Worm (Caenorhabditis elegans) whole organism, L4 larva: ENCODE results near the gene str-20.
A peak's percentile ranks its signal among the peaks of the same experiment; 100 is the strongest.

Experiments used
- F10B5.3 ChIP-seq: sonication (generic microtip); optimal IDR thresholded peaks from 2 replicates; lab custom pipeline; 2016; ENCODE audit warnings: mild to moderate bottlenecking, missing genetic modification characterization, missing compliant biosample characterization
- F26F4.8 ChIP-seq: fragments of 200-800 bp; sonication (Bioruptor generic); conservative IDR thresholded peaks from 2 replicates; pipeline ENCODE4 v1.3.6; 2022; ENCODE audit warnings: missing genetic modification characterization, missing compliant biosample characterization
- T20F7.1 ChIP-seq: fragments of 200-800 bp; sonication (Bioruptor generic); optimal IDR thresholded peaks from 2 replicates; lab custom pipeline; 2018; ENCODE audit warnings: mild to moderate bottlenecking, missing genetic modification characterization, missing compliant biosample characterization
- T26A8.4 ChIP-seq: fragments of 200-800 bp; sonication (Bioruptor generic); IDR thresholded peaks from 2 replicates; pipeline ENCODE4 v1.3.6; 2022; ENCODE audit warnings: missing genetic modification characterization, missing compliant biosample characterization
- Y105C5A.15 ChIP-seq: fragments of 200-800 bp; sonication (Bioruptor generic); IDR thresholded peaks from 2 replicates; pipeline ENCODE4 v1.3.6; 2022; ENCODE audit warnings: missing genetic modification characterization, missing compliant biosample characterization
- Y48G9A.11 ChIP-seq: fragments of 200-800 bp; sonication (Bioruptor generic); IDR thresholded peaks from 2 replicates; pipeline ENCODE4 v1.3.6; 2022; ENCODE audit warnings: missing genetic modification reagents, missing genetic modification characterization, missing compliant biosample characterization
- Y75B8A.6 ChIP-seq: fragments of 200-800 bp; sonication (Bioruptor generic); IDR thresholded peaks from 2 replicates; pipeline ENCODE4 v1.3.6; 2022; ENCODE audit warnings: missing genetic modification reagents, missing genetic modification characterization, missing compliant biosample characterization
- ZK337.2 ChIP-seq: fragments of 200-800 bp; sonication (Bioruptor generic); IDR thresholded peaks from 2 replicates; pipeline ENCODE4 v1.3.6; 2022; ENCODE audit warnings: missing genetic modification reagents, missing genetic modification characterization, missing compliant biosample characterization
- aha-1 ChIP-seq: fragments of 150-350 bp; peaks from one replicate; lab custom pipeline; 2014; ENCODE audit warnings: missing biosample characterization, missing genetic modification characterization
- arid-1 ChIP-seq: fragments of 200-800 bp; sonication (Bioruptor generic); conservative IDR thresholded peaks from 2 replicates; pipeline ENCODE4 v1.3.6; 2022; ENCODE audit warnings: missing genetic modification reagents, missing genetic modification characterization, missing compliant biosample characterization
- ceh-44 ChIP-seq: fragments of 200-800 bp; sonication (Bioruptor generic); IDR thresholded peaks from 2 replicates; pipeline ENCODE4 v1.3.6; 2022; ENCODE audit warnings: missing genetic modification reagents, missing genetic modification characterization, missing compliant biosample characterization
- ceh-82 ChIP-seq: sonication (generic microtip); optimal IDR thresholded peaks from 2 replicates; lab custom pipeline; 2017; ENCODE audit warnings: missing biosample characterization, missing genetic modification characterization
- ces-1 ChIP-seq: fragments of 150-350 bp; sonication (generic microtip); optimal IDR thresholded peaks from 4 replicates; lab custom pipeline; 2014; ENCODE audit warnings: missing biosample characterization, missing genetic modification reagents, missing genetic modification characterization
- ctbp-1 ChIP-seq: fragments of 200-800 bp; sonication (Bioruptor generic); IDR thresholded peaks from 2 replicates; pipeline ENCODE4 v1.3.6; 2022; ENCODE audit warnings: missing genetic modification reagents, missing genetic modification characterization, missing compliant biosample characterization
- daf-16 ChIP-seq, 3 experiments: sonication (generic microtip); optimal IDR thresholded peaks; 2 replicates each; lab custom pipeline; 2016 to 2017; ENCODE audit warnings: missing genetic modification characterization in 3 of 3, missing genetic modification reagents in 3 of 3, mild to moderate bottlenecking in 2 of 3, missing compliant biosample characterization in 2 of 3, missing biosample characterization in 1 of 3, moderate library complexity in 1 of 3
- dmd-6 ChIP-seq: fragments of 200-800 bp; sonication (Bioruptor generic); IDR thresholded peaks from 2 replicates; pipeline ENCODE4 v1.3.6; 2022; ENCODE audit warnings: missing genetic modification reagents, missing genetic modification characterization, missing compliant biosample characterization
- dmd-8 ChIP-seq: fragments of 200-800 bp; sonication (Bioruptor generic); IDR thresholded peaks from 2 replicates; pipeline ENCODE4 v1.3.6; 2022; ENCODE audit warnings: missing genetic modification characterization, missing compliant biosample characterization
- dmd-9 ChIP-seq: fragments of 200-800 bp; sonication (Bioruptor generic); IDR thresholded peaks from 2 replicates; pipeline ENCODE4 v1.3.6; 2022; ENCODE audit warnings: missing genetic modification reagents, missing genetic modification characterization, missing compliant biosample characterization
- egl-43 ChIP-seq: fragments of 200-800 bp; sonication (Bioruptor generic); IDR thresholded peaks from 2 replicates; pipeline ENCODE4 v1.3.6; 2022; ENCODE audit warnings: missing genetic modification reagents, missing genetic modification characterization, missing compliant biosample characterization
- fkh-10 ChIP-seq: fragments of 150-350 bp; optimal IDR thresholded peaks from 2 replicates; lab custom pipeline; 2014; ENCODE audit warnings: missing biosample characterization, missing genetic modification reagents, missing genetic modification characterization
- hif-1 ChIP-seq, 2 experiments: sonication (generic microtip); optimal IDR thresholded peaks; 2 replicates each; lab custom pipeline; 2016 to 2017; ENCODE audit warnings: missing compliant biosample characterization in 2 of 2, missing genetic modification characterization in 2 of 2, missing genetic modification reagents in 2 of 2, missing genotype in 2 of 2, mild to moderate bottlenecking in 1 of 2
- hlh-11 ChIP-seq: fragments of 200-800 bp; sonication (Bioruptor generic); optimal IDR thresholded peaks from 2 replicates; lab custom pipeline; 2018; ENCODE audit warnings: mild to moderate bottlenecking, missing genetic modification characterization, missing compliant biosample characterization
- hlh-30 ChIP-seq: sonication (generic microtip); optimal IDR thresholded peaks from 2 replicates; lab custom pipeline; 2017; ENCODE audit warnings: antibody characterized with exemption, mild to moderate bottlenecking, missing genetic modification characterization, missing compliant biosample characterization; ENCODE audit not compliant: insufficient read depth
- hmg-1.1 ChIP-seq: fragments of 200-800 bp; sonication (Bioruptor generic); IDR thresholded peaks from 2 replicates; pipeline ENCODE4 v1.3.6; 2022; ENCODE audit warnings: missing genetic modification reagents, missing genetic modification characterization, missing compliant biosample characterization
- lin-29 ChIP-seq: fragments of 200-800 bp; sonication (Bioruptor generic); IDR thresholded peaks from 2 replicates; pipeline ENCODE4 v1.3.6; 2022; ENCODE audit warnings: missing genetic modification reagents, missing genetic modification characterization, missing compliant biosample characterization
- lin-38 ChIP-seq: fragments of 200-800 bp; sonication (Bioruptor generic); IDR thresholded peaks from 2 replicates; pipeline ENCODE4 v1.3.6; 2022; ENCODE audit warnings: missing genetic modification reagents, missing genetic modification characterization, missing compliant biosample characterization
- lsy-2 ChIP-seq, 2 experiments: fragments of 150-350 bp in 1 of 2; sonication (generic microtip) in 1 of 2; optimal IDR thresholded peaks; 2 replicates each; lab custom pipeline; 2014 to 2017; ENCODE audit warnings: missing biosample characterization in 2 of 2, missing genetic modification characterization in 2 of 2
- mdl-1 ChIP-seq, 2 experiments: fragments of 150-350 bp in 1 of 2; sonication (generic microtip) in 1 of 2; optimal IDR thresholded peaks; 2 replicates each; lab custom pipeline; 2014 to 2017; ENCODE audit warnings: missing biosample characterization in 2 of 2, missing genetic modification characterization in 2 of 2
- mep-1 ChIP-seq: fragments of 150-350 bp; sonication (generic microtip); optimal IDR thresholded peaks from 3 replicates; lab custom pipeline; 2014; ENCODE audit warnings: missing biosample characterization, missing genetic modification characterization
- mxl-2 ChIP-seq: fragments of 200-800 bp; sonication (Bioruptor generic); conservative IDR thresholded peaks from 2 replicates; pipeline ENCODE4 v1.3.6; 2022; ENCODE audit warnings: missing genetic modification reagents, missing genetic modification characterization, missing compliant biosample characterization
- mxl-3 ChIP-seq: fragments of 200-800 bp; sonication (Bioruptor generic); optimal IDR thresholded peaks from 2 replicates; lab custom pipeline; 2018; ENCODE audit warnings: mild to moderate bottlenecking, missing genetic modification characterization, missing compliant biosample characterization
- nhr-10 ChIP-seq: fragments of 150-350 bp; optimal IDR thresholded peaks from 2 replicates; lab custom pipeline; 2014; ENCODE audit warnings: missing biosample characterization, missing genetic modification characterization
- nhr-102 ChIP-seq: sonication (generic microtip); optimal IDR thresholded peaks from 2 replicates; lab custom pipeline; 2016; ENCODE audit warnings: mild to moderate bottlenecking, missing genetic modification characterization, moderate library complexity, missing compliant biosample characterization
- nhr-11 ChIP-seq: fragments of 150-350 bp; optimal IDR thresholded peaks from 2 replicates; lab custom pipeline; 2014; ENCODE audit warnings: missing biosample characterization, missing genetic modification characterization
- nhr-111 ChIP-seq: fragments of 200-800 bp; sonication (Bioruptor generic); optimal IDR thresholded peaks from 2 replicates; lab custom pipeline; 2018; ENCODE audit warnings: mild to moderate bottlenecking, missing genetic modification characterization, missing compliant biosample characterization
- nhr-28 ChIP-seq: fragments of 150-350 bp; optimal IDR thresholded peaks from 2 replicates; lab custom pipeline; 2014; ENCODE audit warnings: missing biosample characterization, missing genetic modification characterization
- nhr-42 ChIP-seq: fragments of 200-800 bp; sonication (Bioruptor generic); IDR thresholded peaks from 2 replicates; pipeline ENCODE4 v1.3.6; 2022; ENCODE audit warnings: missing genetic modification characterization, missing compliant biosample characterization
- nhr-48 ChIP-seq: sonication (generic microtip); optimal IDR thresholded peaks from 2 replicates; lab custom pipeline; 2016; ENCODE audit warnings: mild to moderate bottlenecking, missing genetic modification characterization, missing compliant biosample characterization
- nhr-77 ChIP-seq: fragments of 150-350 bp; optimal IDR thresholded peaks from 2 replicates; lab custom pipeline; 2014; ENCODE audit warnings: missing biosample characterization, missing genetic modification characterization
- pha-4 ChIP-seq, 2 experiments: fragments of 150-350 bp in 1 of 2; fragments of 200-800 bp in 1 of 2; sonication (Bioruptor generic) in 1 of 2; IDR thresholded peaks in 1 of 2; optimal IDR thresholded peaks in 1 of 2; 2 replicates each; pipeline versions ENCODE4 v1.3.6 to Lab custom; 2014 to 2022; ENCODE audit warnings: missing genetic modification characterization in 2 of 2, missing genetic modification reagents in 2 of 2, missing biosample characterization in 1 of 2, missing compliant biosample characterization in 1 of 2
- sdz-12 ChIP-seq: fragments of 200-800 bp; sonication (Bioruptor generic); optimal IDR thresholded peaks from 2 replicates; lab custom pipeline; 2018; ENCODE audit warnings: mild to moderate bottlenecking, missing genetic modification characterization, missing compliant biosample characterization
- spr-1 ChIP-seq: sonication (generic microtip); optimal IDR thresholded peaks from 2 replicates; lab custom pipeline; 2016; ENCODE audit warnings: mild to moderate bottlenecking, missing genetic modification characterization, missing compliant biosample characterization
- tag-97 ChIP-seq: fragments of 200-800 bp; sonication (Bioruptor generic); IDR thresholded peaks from 2 replicates; pipeline ENCODE4 v1.3.6; 2022; ENCODE audit warnings: missing genetic modification characterization, missing compliant biosample characterization
- zag-1 ChIP-seq: fragments of 150-350 bp; optimal IDR thresholded peaks from 2 replicates; lab custom pipeline; 2014; ENCODE audit warnings: missing biosample characterization, missing genetic modification characterization
- zfp-3 ChIP-seq: fragments of 200-800 bp; sonication (Bioruptor generic); conservative IDR thresholded peaks from 2 replicates; pipeline ENCODE4 v1.3.6; 2022; ENCODE audit warnings: missing genetic modification reagents, missing genetic modification characterization, missing compliant biosample characterization
- zip-2 ChIP-seq: fragments of 150-350 bp; optimal IDR thresholded peaks from 2 replicates; lab custom pipeline; 2014; ENCODE audit warnings: missing biosample characterization, missing genetic modification characterization
- ztf-7 ChIP-seq: fragments of 150-350 bp; optimal IDR thresholded peaks from 2 replicates; lab custom pipeline; 2014; ENCODE audit warnings: missing biosample characterization, missing genetic modification characterization

str-20 gene

ce11 chrV:728822-729493 is 27.3 kb upstream of the str-20 start:
- TF ChIP-seq tag-97 (no peak), sdz-12 (no peak), dmd-8 (GFP tag; lab: Robert Waterston, UW) (no peak), ceh-44 (GFP tag; lab: Robert Waterston, UW) (no peak), hmg-1.1 (GFP tag; lab: Robert Waterston, UW) (0 out of 2 replicates have a peak, but pooled peaks have one; percentile 26), mep-1 (tag; lab: Kevin White, UChicago) (peak; percentile 61), ZK337.2 (GFP tag; lab: Robert Waterston, UW) (no peak), F10B5.3 (tag; lab: Kevin White, UChicago) (no peak), dmd-6 (GFP tag; lab: Robert Waterston, UW) (peak; percentile 13; the same call in 1 of the 2 replicates), nhr-48 (tag; lab: Kevin White, UChicago) (peak; percentile 64), nhr-10 (tag; lab: Kevin White, UChicago) (peak; percentile 89), mxl-2 (GFP tag; lab: Robert Waterston, UW) (no peak), nhr-28 (tag; lab: Kevin White, UChicago) (peak; percentile 68), arid-1 (GFP tag; lab: Robert Waterston, UW) (no peak), mdl-1 (tag; optimal IDR thresholded peaks at IDR 0.05; lab: Kevin White, UChicago) (peak; percentile 26 to 81), ceh-82 (no peak), lin-38 (GFP tag; lab: Robert Waterston, UW) (peak; percentile 13; the same call in 1 of the 2 replicates), zfp-3 (GFP tag; lab: Robert Waterston, UW) (0 out of 2 replicates have a peak, but pooled peaks have one; percentile 23), F26F4.8 (GFP tag; lab: Robert Waterston, UW) (no peak), nhr-42 (GFP tag; lab: Robert Waterston, UW) (no peak), Y75B8A.6 (GFP tag; lab: Robert Waterston, UW) (0 out of 2 replicates have a peak, but pooled peaks have one; percentile 10), aha-1 (peak; percentile 98), pha-4 (GFP tag; IDR thresholded peaks at IDR 0.05; lab: Robert Waterston, UW) (0 out of 2 replicates have a peak, but pooled peaks have one; percentile 14), pha-4 (tag; optimal IDR thresholded peaks at IDR 0.05; lab: Kevin White, UChicago) (no peak), zag-1 (tag; lab: Kevin White, UChicago) (no peak), ctbp-1 (GFP tag; lab: Robert Waterston, UW) (0 out of 2 replicates have a peak, but pooled peaks have one; percentile 5), zip-2 (tag; lab: Kevin White, UChicago) (peak; percentile 15), nhr-102 (peak; percentile 18), egl-43 (GFP tag; lab: Robert Waterston, UW) (0 out of 2 replicates have a peak, but pooled peaks have one; percentile 4), Y105C5A.15 (GFP tag; lab: Robert Waterston, UW) (0 out of 2 replicates have a peak, but pooled peaks have one; percentile 28), hif-1 (tag; optimal IDR thresholded peaks at IDR 0.05; lab: Kevin White, UChicago) (no peak), nhr-11 (tag; lab: Kevin White, UChicago) (peak; percentile 69), daf-16 (GFP tag; optimal IDR thresholded peaks at IDR 0.05; lab: Kevin White, UChicago) (peak in 1 of 2 experiments; percentile 62), daf-16 (tag; optimal IDR thresholded peaks at IDR 0.05; lab: Kevin White, UChicago) (peak; percentile 56), lin-29 (GFP tag; lab: Robert Waterston, UW) (no peak), T26A8.4 (GFP tag; lab: Robert Waterston, UW) (peak; percentile 39; the same call in 1 of the 2 replicates), nhr-111 (GFP tag; lab: Kevin White, UChicago) (peak; percentile 47), ces-1 (GFP tag; lab: Kevin White, UChicago) (no peak), hlh-30 (peak; percentile 91), T20F7.1 (GFP tag; lab: Kevin White, UChicago) (peak; percentile 23), nhr-77 (tag; lab: Kevin White, UChicago) (peak; percentile 64), dmd-9 (GFP tag; lab: Robert Waterston, UW) (0 out of 2 replicates have a peak, but pooled peaks have one; percentile 16), spr-1 (tag; lab: Kevin White, UChicago) (peak; percentile 57), ztf-7 (tag; lab: Kevin White, UChicago) (no peak), hlh-11 (tag; lab: Kevin White, UChicago) (peak; percentile 94), Y48G9A.11 (GFP tag; lab: Robert Waterston, UW) (0 out of 2 replicates have a peak, but pooled peaks have one; percentile 10), fkh-10 (GFP tag; lab: Kevin White, UChicago) (no peak), mxl-3 (peak; percentile 59), lsy-2 (tag; optimal IDR thresholded peaks at IDR 0.05; lab: Kevin White, UChicago) (peak in 1 of 2 experiments; percentile 69)
